Worm (Caenorhabditis elegans): ENCODE results near the gene chpf-1.

The chpf-1 gene

DNA sequence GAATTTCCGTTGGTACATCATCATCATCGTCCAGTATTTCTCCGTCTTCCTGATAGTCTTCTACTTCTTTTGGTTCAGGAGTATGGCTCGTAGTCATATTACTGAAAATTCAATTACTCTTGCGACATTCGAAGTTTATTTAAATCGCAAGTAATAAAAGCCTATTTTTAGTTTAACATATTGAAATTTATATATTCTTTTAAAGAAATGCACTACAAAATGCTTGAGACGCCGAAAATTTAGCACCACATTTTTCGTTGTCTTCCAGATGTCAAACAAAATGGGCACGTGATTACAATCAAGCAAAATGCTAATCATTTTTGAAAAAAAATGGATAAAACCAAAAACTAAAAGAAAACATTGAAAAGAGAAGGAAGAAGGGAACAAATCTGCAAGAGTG is 8.7 kb upstream of the chpf-1 start, which contains the start of gene zhit-3:
Gene zhit-3, minus strand, starts transcription at position 101 of the 400 bp plus-strand sequence.
- TF ChIP-seq med-1 (GFP tag; optimal IDR thresholded peaks at IDR 0.05; ENCODE audit: insufficient read depth) = no peak

DNA sequence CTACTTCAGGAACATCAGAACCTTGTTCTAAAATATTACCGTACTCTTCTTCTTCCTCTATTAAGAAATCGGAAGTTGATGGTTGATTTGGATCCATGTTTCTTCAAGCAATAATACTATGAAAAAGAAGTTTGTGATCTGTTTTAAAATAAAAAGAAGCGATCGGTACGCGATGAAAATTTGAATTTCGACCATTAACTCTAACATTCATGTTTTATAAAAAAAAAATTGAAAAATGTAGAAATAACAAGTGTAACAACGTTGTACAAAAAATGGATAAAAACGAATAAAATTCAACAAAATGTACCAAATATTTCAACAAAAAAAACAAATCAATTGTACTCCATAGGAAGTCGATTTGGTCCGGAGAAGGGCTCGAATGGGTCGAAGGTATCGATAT is 7.0 kb upstream of the chpf-1 start, which contains the start of gene tftc-3:
Gene tftc-3, minus strand, starts transcription at position 101 of the 400 bp plus-strand sequence.
- no peak for TF ChIP-seq klf-2 (GFP tag; conservative IDR thresholded peaks at IDR 0.05)
- no peak for TF ChIP-seq med-1 (GFP tag; optimal IDR thresholded peaks at IDR 0.05; ENCODE audit: insufficient read depth)
- TF ChIP-seq cog-1 (tag; optimal IDR thresholded peaks at IDR 0.05) = no peak
- TF ChIP-seq T22C8.4 (GFP tag; IDR thresholded peaks at IDR 0.05) = no peak
- TF ChIP-seq tab-1 (GFP tag; IDR thresholded peaks at IDR 0.05) = no peak
- TF ChIP-seq ref-1 (GFP tag; conservative IDR thresholded peaks at IDR 0.05) = no peak
- TF ChIP-seq flt-1 (GFP tag; IDR thresholded peaks at IDR 0.05) = no peak
- no peak for TF ChIP-seq ztf-23 (GFP tag; IDR thresholded peaks at IDR 0.05)
- TF ChIP-seq ztf-29 (GFP tag; IDR thresholded peaks at IDR 0.05) = no peak

ce11 chrV:10206502-10206901 is 3.2 kb upstream of the chpf-1 start, which contains the start of gene rpc-25:
Gene rpc-25 (minus strand): TSS chrV:10206602.
- TF ChIP-seq flt-1 (GFP tag; IDR thresholded peaks at IDR 0.05) (no peak), ref-1 (GFP tag; conservative IDR thresholded peaks at IDR 0.05) (no peak), med-1 (GFP tag; optimal IDR thresholded peaks at IDR 0.05; ENCODE audit: insufficient read depth) (no peak), T22C8.4 (GFP tag; IDR thresholded peaks at IDR 0.05) (no peak), tab-1 (GFP tag; IDR thresholded peaks at IDR 0.05) (no peak), klf-2 (GFP tag; conservative IDR thresholded peaks at IDR 0.05) (no peak), cog-1 (tag; optimal IDR thresholded peaks at IDR 0.05) (no peak), ztf-23 (GFP tag; IDR thresholded peaks at IDR 0.05) (no peak), ztf-29 (GFP tag; IDR thresholded peaks at IDR 0.05) (no peak)

DNA sequence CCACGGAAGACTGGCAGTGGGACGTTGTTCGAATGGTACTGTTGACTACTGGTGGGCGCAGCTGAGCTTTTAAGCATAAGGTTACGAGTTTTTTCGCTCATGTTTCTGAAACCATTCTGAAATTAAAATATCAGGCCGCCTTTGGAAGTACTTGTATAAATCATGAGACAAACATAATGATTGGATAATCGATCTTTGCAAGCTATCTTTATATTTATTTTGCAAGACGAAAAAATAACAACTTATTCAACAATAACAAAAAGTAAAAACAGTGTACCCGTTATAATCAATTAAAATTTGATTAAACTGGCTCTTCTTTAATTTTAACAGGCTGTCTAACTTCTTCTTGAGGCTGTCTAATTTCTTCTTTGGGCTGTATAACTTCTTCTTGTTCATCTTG is 2.2 kb upstream of the chpf-1 start, which contains the start of gene ZK856.16:
Gene ZK856.16, minus strand, starts transcription at position 101 of the 400 bp plus-strand sequence.
- no peak for TF ChIP-seq klf-2 (GFP tag; conservative IDR thresholded peaks at IDR 0.05)
- TF ChIP-seq ztf-23 (GFP tag; IDR thresholded peaks at IDR 0.05) = no peak
- no peak for TF ChIP-seq med-1 (GFP tag; optimal IDR thresholded peaks at IDR 0.05; ENCODE audit: insufficient read depth)
- TF ChIP-seq ztf-29 (GFP tag; IDR thresholded peaks at IDR 0.05) = no peak
- TF ChIP-seq ref-1 (GFP tag; conservative IDR thresholded peaks at IDR 0.05) = no peak
- TF ChIP-seq T22C8.4 (GFP tag; IDR thresholded peaks at IDR 0.05) = no peak
- no peak for TF ChIP-seq cog-1 (tag; optimal IDR thresholded peaks at IDR 0.05)
- TF ChIP-seq flt-1 (GFP tag; IDR thresholded peaks at IDR 0.05) = no peak
- no peak for TF ChIP-seq tab-1 (GFP tag; IDR thresholded peaks at IDR 0.05)

ce11 chrV:10204863-10205338 is 1.6 kb upstream of the chpf-1 start, which contains the start of the genes ZK856.19 and ZK856.11:
Gene ZK856.19 (minus strand): TSS chrV:10204913.
Gene ZK856.11 (minus strand): TSS chrV:10204938.
- TF ChIP-seq cog-1 (tag; optimal IDR thresholded peaks at IDR 0.05) (no peak), T22C8.4 (GFP tag; IDR thresholded peaks at IDR 0.05) (no peak), flt-1 (GFP tag; IDR thresholded peaks at IDR 0.05) (no peak), ztf-23 (GFP tag; IDR thresholded peaks at IDR 0.05) (no peak)

ce11 chrV:10202340-10202739 is 945 bp downstream of the chpf-1 start:
- no peak for TF ChIP-seq ztf-29 (GFP tag; IDR thresholded peaks at IDR 0.05)
- TF ChIP-seq klf-2 (GFP tag; conservative IDR thresholded peaks at IDR 0.05) = no peak
- no peak for TF ChIP-seq flt-1 (GFP tag; IDR thresholded peaks at IDR 0.05)
- TF ChIP-seq ztf-23 (GFP tag; IDR thresholded peaks at IDR 0.05) = no peak
- no peak for TF ChIP-seq T22C8.4 (GFP tag; IDR thresholded peaks at IDR 0.05)
- TF ChIP-seq ref-1 (GFP tag; conservative IDR thresholded peaks at IDR 0.05) = no peak
- TF ChIP-seq med-1 (GFP tag; optimal IDR thresholded peaks at IDR 0.05; ENCODE audit: insufficient read depth) = no peak
- no peak for TF ChIP-seq cog-1 (tag; optimal IDR thresholded peaks at IDR 0.05)
- no peak for TF ChIP-seq tab-1 (GFP tag; IDR thresholded peaks at IDR 0.05)

DNA sequence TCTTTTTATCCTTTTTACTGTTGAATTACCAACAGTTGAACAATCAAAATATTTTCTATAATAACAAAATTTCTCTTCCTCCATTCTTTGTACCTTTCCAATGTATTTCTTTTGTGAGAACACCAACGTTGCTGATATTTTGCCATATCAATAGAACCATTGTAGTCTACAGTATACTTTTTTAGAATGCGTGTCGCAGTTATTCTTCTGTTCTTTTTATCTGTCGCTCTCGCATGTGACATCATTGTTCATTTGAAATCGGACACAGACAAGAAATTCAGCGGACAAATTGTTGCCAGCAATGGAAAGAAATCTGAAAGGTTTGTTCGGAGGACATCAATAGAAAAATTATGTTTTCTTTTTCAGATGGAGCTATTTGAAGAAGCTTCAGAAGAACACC is 1.4 kb downstream of the chpf-1 start, which contains the start of gene ZK856.7:
Gene ZK856.7, plus strand, starts transcription at position 186 of the 400 bp plus-strand sequence.
- no peak for TF ChIP-seq cog-1 (tag; optimal IDR thresholded peaks at IDR 0.05)
- TF ChIP-seq flt-1 (GFP tag; IDR thresholded peaks at IDR 0.05) = no peak
- no peak for TF ChIP-seq tab-1 (GFP tag; IDR thresholded peaks at IDR 0.05)
- TF ChIP-seq med-1 (GFP tag; optimal IDR thresholded peaks at IDR 0.05; ENCODE audit: insufficient read depth) = no peak
- TF ChIP-seq ref-1 (GFP tag; conservative IDR thresholded peaks at IDR 0.05) = no peak
- TF ChIP-seq T22C8.4 (GFP tag; IDR thresholded peaks at IDR 0.05) = no peak
- no peak for TF ChIP-seq ztf-29 (GFP tag; IDR thresholded peaks at IDR 0.05)
- no peak for TF ChIP-seq klf-2 (GFP tag; conservative IDR thresholded peaks at IDR 0.05)
- TF ChIP-seq ztf-23 (GFP tag; IDR thresholded peaks at IDR 0.05) = no peak

DNA sequence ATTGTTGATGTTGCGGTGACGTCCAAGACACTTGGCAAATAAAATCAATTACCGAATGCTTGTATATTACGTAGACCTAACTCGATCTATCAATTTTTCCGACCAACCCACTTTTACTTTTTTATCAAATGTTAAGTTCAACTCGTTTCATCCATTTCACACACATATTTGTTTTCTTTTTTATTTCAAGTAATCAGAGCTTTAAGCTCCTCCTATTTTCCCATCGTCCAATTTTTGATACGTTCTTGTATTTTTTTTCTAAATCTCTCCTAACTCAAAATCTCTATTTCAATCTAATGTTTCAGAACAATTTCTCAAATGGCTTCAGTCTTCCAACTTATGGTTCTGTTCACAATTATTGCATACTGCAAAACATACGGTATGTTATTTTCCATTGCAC is 4.9 kb downstream of the chpf-1 start, which contains the start of gene ZK856.6:
Gene ZK856.6, plus strand, starts transcription at position 301 of the 400 bp plus-strand sequence.
- TF ChIP-seq ztf-29 (GFP tag; IDR thresholded peaks at IDR 0.05) = no peak
- no peak for TF ChIP-seq ref-1 (GFP tag; conservative IDR thresholded peaks at IDR 0.05)
- no peak for TF ChIP-seq ztf-23 (GFP tag; IDR thresholded peaks at IDR 0.05)
- TF ChIP-seq cog-1 (tag; optimal IDR thresholded peaks at IDR 0.05) = no peak
- no peak for TF ChIP-seq med-1 (GFP tag; optimal IDR thresholded peaks at IDR 0.05; ENCODE audit: insufficient read depth)
- no peak for TF ChIP-seq tab-1 (GFP tag; IDR thresholded peaks at IDR 0.05)
- no peak for TF ChIP-seq flt-1 (GFP tag; IDR thresholded peaks at IDR 0.05)
- TF ChIP-seq klf-2 (GFP tag; conservative IDR thresholded peaks at IDR 0.05) = no peak
- TF ChIP-seq T22C8.4 (GFP tag; IDR thresholded peaks at IDR 0.05) = no peak

ce11 chrV:10191242-10191641 is 12.0 kb downstream of the chpf-1 start:
- TF ChIP-seq ztf-23 (GFP tag; IDR thresholded peaks at IDR 0.05) (no peak), T22C8.4 (GFP tag; IDR thresholded peaks at IDR 0.05) (no peak), ref-1 (GFP tag; conservative IDR thresholded peaks at IDR 0.05) (no peak)

DNA sequence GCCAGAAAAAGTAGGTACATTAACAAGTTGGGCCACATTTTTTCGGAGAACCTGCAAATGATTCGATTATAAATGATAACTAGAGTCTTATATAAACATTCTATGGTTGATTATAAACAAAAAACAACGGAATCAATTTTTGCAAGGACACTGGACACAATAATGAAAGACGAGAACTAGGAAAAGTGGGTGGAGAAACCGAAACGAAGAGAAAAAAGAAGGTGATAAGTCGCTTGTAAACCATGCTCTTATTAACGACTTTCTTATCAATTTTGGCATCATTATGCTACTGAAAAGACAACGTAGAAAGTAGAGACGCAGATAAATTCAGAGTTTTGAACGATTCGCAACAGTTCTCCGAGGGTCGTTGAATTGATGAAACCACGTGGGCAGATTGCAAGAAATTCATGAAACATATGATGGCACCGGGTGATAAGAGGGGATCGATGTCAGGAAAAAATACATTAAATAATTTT is 13.2 kb downstream of the chpf-1 start, which contains the start of gene ZK856.5:
Gene ZK856.5, minus strand, starts transcription at position 51 of the 476 bp plus-strand sequence.
- TF ChIP-seq ref-1 (GFP tag; conservative IDR thresholded peaks at IDR 0.05) = no peak
- TF ChIP-seq flt-1 (GFP tag; IDR thresholded peaks at IDR 0.05) = no peak
- no peak for TF ChIP-seq klf-2 (GFP tag; conservative IDR thresholded peaks at IDR 0.05)
- TF ChIP-seq med-1 (GFP tag; optimal IDR thresholded peaks at IDR 0.05; ENCODE audit: insufficient read depth) = no peak
- TF ChIP-seq ztf-23 (GFP tag; IDR thresholded peaks at IDR 0.05) = no peak
